Worm (Caenorhabditis elegans) whole organism, midembryonic: Measurements from ENCODE around the gene srx-65.

ENCODE experiments used
- T22C8.4 ChIP-seq: fragments of 200-800 bp; sonication (Bioruptor generic); IDR thresholded peaks from 2 replicates; pipeline ENCODE4 v1.3.6; 2022; ENCODE audit warnings: missing genetic modification characterization, missing compliant biosample characterization
- cog-1 ChIP-seq: sonication (generic microtip); optimal IDR thresholded peaks from 2 replicates; lab custom pipeline; 2016; ENCODE audit warnings: missing genetic modification characterization, missing compliant biosample characterization
- flt-1 ChIP-seq: fragments of 200-800 bp; sonication (Bioruptor generic); IDR thresholded peaks from 2 replicates; pipeline ENCODE4 v1.3.6; 2022; ENCODE audit warnings: missing genetic modification characterization, missing compliant biosample characterization
- klf-2 ChIP-seq: fragments of 200-800 bp; sonication (Bioruptor generic); conservative IDR thresholded peaks from 2 replicates; pipeline ENCODE4 v1.3.6; 2022; ENCODE audit warnings: missing genetic modification reagents, missing genetic modification characterization, missing compliant biosample characterization
- med-1 ChIP-seq: sonication (generic microtip); optimal IDR thresholded peaks from 2 replicates; lab custom pipeline; 2017; ENCODE audit warnings: missing genetic modification characterization, mild to moderate bottlenecking, missing compliant biosample characterization, antibody characterized with exemption, missing genetic modification reagents; ENCODE audit not compliant: insufficient read depth
- ref-1 ChIP-seq: fragments of 200-800 bp; sonication (Bioruptor generic); conservative IDR thresholded peaks from 2 replicates; pipeline ENCODE4 v1.3.6; 2022; ENCODE audit warnings: missing genetic modification reagents, missing genetic modification characterization, missing compliant biosample characterization
- tab-1 ChIP-seq: fragments of 200-800 bp; sonication (Bioruptor generic); IDR thresholded peaks from 2 replicates; pipeline ENCODE4 v1.3.6; 2022; ENCODE audit warnings: missing genetic modification characterization, missing compliant biosample characterization
- ztf-23 ChIP-seq: fragments of 200-800 bp; sonication (Bioruptor generic); IDR thresholded peaks from 2 replicates; pipeline ENCODE4 v1.3.6; 2022; ENCODE audit warnings: missing genetic modification reagents, missing genetic modification characterization, missing compliant biosample characterization
- ztf-29 ChIP-seq: fragments of 200-800 bp; sonication (Bioruptor generic); IDR thresholded peaks from 2 replicates; pipeline ENCODE4 v1.3.6; 2022; ENCODE audit warnings: missing genetic modification reagents, missing genetic modification characterization, missing compliant biosample characterization

The srx-65 gene

DNA sequence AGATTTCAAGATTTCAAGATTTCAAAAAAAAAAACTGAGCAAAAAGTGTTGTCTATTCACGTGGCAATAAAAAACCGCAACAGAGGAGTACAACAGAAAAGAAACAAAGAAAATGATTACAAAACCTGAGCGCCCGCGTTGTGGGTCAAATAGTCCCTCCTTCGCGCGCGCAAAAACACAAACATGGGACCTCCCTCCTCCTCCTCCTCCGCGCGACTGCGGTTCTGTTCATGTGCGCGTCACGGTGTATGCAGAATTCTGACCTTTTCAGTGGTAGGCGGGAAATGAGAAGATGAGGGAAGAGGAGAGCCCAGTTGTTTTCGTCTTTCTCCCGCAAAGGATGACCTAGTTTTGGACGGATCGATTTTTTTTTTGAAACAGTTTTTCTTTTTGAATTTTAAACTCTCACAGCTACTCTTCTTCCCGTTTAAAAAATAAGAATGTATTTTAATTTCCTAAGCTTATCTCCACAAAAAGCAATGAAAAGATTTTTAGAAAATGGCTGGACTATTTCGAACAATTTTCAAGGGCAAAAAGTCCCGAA is 29.3 kb upstream of the srx-65 start, which contains the start of gene C17E7.4:
C17E7.4 (plus strand) TSS at position 494 of the 544 bp plus-strand sequence.
- no peak for TF ChIP-seq ztf-23 (GFP tag; lab: Robert Waterston, UW)
- TF ChIP-seq ztf-29, result no peak
- no peak for TF ChIP-seq T22C8.4 (GFP tag; lab: Robert Waterston, UW)
- no peak for TF ChIP-seq cog-1
- no peak for TF ChIP-seq ref-1
- TF ChIP-seq tab-1 (GFP tag; lab: Robert Waterston, UW), result no peak
- no peak for TF ChIP-seq med-1 (GFP tag; lab: Kevin White, UChicago)
- no peak for TF ChIP-seq flt-1 (GFP tag; lab: Robert Waterston, UW)
- no peak for TF ChIP-seq klf-2 (GFP tag; lab: Robert Waterston, UW)

DNA sequence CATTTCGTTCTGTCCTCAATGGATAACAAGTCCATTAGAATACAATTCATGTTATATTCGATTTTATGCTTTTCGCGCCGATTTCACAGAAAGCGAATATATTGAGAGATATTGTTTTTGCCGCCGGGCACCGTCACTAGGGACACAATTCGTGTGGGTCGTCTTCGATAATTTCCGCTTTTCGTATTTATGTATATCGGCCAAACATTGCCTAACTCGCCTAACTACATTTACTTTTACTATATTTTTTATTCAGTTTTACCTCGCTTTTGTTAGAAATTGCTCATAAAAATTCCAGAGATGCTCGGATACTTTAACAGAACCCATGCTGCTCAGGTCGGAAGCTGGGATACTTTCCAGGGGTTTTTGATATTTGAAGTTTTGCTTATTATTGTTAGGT is 27.1 kb upstream of the srx-65 start, which contains the start of gene sre-9:
sre-9 (plus strand) TSS at position 301 of the 400 bp plus-strand sequence.
- no peak for TF ChIP-seq cog-1
- TF ChIP-seq ztf-29, result no peak
- no peak for TF ChIP-seq med-1 (GFP tag; lab: Kevin White, UChicago)
- no peak for TF ChIP-seq klf-2 (GFP tag; lab: Robert Waterston, UW)
- TF ChIP-seq T22C8.4 (GFP tag; lab: Robert Waterston, UW), result no peak

DNA sequence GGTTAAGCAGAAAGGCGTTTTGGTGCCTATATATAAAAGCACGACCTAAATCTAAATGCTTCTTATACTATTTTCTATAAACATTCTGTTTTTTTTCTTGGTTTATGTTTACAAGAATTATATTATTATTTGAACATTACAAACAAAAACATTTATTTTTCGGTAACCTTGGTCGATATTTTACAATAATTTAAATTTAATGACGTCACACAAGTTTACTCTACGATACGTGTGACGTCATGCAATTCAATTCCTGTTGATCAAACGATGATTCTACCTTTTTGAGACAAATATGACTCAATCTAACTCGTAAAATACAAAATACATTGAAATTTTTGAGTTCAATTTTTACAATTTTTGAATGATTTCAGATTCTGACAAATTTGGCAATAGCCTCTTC is 25.7 kb upstream of the srx-65 start:
- TF ChIP-seq klf-2 (GFP tag; lab: Robert Waterston, UW), result no peak

DNA sequence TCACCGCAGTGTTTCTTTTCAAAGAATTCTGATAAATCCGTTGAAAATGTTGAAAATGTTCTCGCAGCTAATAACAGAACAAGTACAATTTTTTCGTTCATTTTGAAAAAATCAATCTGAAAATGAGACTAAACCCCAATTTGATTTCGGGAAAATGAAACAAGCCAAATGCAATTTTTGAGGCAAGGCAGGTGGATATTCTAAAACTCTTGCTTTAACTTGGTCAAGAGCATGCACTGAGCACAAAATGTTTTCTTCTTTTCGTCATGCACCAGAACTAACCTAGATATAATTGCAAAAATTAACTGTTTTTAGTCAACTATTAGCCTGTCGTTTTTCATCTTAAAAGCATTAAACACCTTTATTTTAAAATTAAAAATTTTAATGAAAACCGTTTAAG is 21.6 kb upstream of the srx-65 start, which contains the start of gene irld-22:
irld-22 (minus strand) TSS at position 101 of the 400 bp plus-strand sequence.
- TF ChIP-seq ref-1 (no peak), tab-1 (GFP tag; lab: Robert Waterston, UW) (no peak), cog-1 (no peak), klf-2 (GFP tag; lab: Robert Waterston, UW) (no peak), ztf-29 (no peak), flt-1 (GFP tag; lab: Robert Waterston, UW) (no peak), med-1 (GFP tag; lab: Kevin White, UChicago) (no peak), T22C8.4 (GFP tag; lab: Robert Waterston, UW) (no peak), ztf-23 (GFP tag; lab: Robert Waterston, UW) (no peak)

DNA sequence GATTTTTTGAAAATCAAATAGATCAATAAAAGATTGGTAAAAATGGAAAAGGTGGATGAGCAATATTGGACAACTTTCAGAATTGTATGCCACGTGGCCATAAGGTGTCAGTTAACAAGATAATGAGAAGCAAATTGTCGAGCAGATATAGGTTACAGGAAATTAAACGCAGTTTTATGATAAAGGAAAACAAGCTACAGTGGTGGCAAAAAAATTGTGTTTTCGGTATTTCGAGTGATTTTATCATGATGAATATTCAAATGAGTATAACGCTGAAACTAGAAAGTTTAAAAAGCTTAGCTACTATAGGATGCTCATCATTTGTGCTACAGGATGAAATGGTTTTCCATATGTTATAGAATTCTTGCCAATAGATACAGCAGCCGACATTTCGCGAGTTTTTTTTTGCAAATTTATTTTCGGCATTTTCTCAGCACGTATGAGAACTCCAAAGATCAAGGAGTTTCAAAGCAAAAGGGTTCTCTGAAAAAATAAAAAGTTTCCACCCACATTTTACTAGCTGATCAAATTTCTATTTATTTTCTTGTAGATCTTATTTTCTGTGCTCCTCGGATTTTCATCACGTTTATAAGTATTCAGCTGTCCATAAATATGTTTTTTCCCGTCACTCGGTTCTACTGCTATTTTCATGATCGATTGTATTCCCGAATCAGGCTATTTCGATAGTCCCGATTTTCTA is 19.1 kb upstream of the srx-65 start, which contains the start of the genes str-229 and srh-190:
str-229 (minus strand) TSS at position 101 of the 700 bp plus-strand sequence.
srh-190 (plus strand) TSS at position 650 of the 700 bp plus-strand sequence.
- no peak for TF ChIP-seq T22C8.4 (GFP tag; lab: Robert Waterston, UW)
- TF ChIP-seq ref-1, result no peak
- TF ChIP-seq ztf-23 (GFP tag; lab: Robert Waterston, UW), result no peak
- TF ChIP-seq med-1 (GFP tag; lab: Kevin White, UChicago), result no peak
- no peak for TF ChIP-seq klf-2 (GFP tag; lab: Robert Waterston, UW)
- no peak for TF ChIP-seq cog-1
- TF ChIP-seq tab-1 (GFP tag; lab: Robert Waterston, UW), result no peak
- TF ChIP-seq ztf-29, result no peak

DNA sequence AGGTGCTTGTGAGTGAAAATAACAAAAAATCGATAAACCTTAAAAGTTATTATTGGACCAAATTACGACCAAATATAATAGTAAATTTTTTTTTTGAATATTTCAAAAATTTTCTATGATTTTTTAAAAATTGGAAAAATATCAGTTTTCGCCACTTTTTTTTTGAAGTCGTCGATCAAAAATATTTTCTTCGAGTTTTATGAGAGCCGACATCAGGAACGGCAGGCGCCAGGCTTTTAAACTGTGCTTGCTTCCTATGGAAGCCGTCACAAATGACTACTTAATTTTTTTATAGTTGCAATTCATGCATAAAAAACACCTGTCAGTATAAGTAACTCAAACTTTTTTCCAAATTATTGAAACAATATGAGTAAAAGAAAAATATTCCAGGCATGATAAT is 18.3 kb upstream of the srx-65 start:
- TF ChIP-seq ref-1 (no peak), flt-1 (GFP tag; lab: Robert Waterston, UW) (no peak)

DNA sequence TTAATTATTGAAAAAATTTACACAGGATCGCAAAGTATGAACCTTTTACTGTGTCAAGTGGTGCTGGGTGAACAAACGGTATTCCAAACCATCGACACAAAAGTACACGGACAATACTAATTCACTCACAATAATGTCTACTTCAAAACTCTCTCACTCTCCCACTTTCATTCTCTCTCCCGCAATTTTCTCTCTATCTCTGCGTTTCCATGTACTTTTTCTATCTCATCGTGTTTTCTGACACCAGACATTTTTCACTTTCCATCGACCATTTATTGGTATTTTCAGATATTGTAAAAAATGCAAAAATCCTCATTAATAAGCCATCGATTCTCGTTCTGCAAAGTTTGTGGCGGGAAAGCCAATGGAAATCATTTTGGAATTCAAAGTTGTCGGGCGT is 15.9 kb upstream of the srx-65 start, which contains the start of gene nhr-156:
nhr-156 (plus strand) TSS at position 266 of the 400 bp plus-strand sequence.
- no peak for TF ChIP-seq klf-2 (GFP tag; lab: Robert Waterston, UW)
- TF ChIP-seq ztf-29, result no peak

DNA sequence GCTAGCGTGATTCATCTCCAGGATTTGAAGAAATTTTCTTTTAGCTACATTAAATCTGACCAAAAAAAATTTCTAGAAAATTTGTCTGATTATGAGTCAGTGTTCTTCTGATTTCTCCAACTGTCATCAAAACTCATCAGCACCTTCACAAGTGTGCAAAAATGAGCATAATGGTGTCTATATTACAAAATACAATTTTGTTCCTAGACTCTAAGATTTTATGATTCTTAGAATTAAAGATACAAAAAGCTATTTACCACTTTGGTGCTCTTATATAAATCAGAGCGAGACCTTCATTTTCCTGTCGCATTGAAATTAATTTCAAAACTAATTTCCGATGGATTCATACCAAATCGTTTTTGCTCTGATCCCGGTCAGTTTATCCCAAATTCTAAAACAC is 9.3 kb upstream of the srx-65 start, which contains the start of gene srx-68:
srx-68 (plus strand) TSS at position 301 of the 400 bp plus-strand sequence.
- no peak for TF ChIP-seq ztf-23 (GFP tag; lab: Robert Waterston, UW)
- no peak for TF ChIP-seq T22C8.4 (GFP tag; lab: Robert Waterston, UW)
- TF ChIP-seq ref-1, result no peak
- no peak for TF ChIP-seq ztf-29
- no peak for TF ChIP-seq flt-1 (GFP tag; lab: Robert Waterston, UW)
- no peak for TF ChIP-seq med-1 (GFP tag; lab: Kevin White, UChicago)
- no peak for TF ChIP-seq klf-2 (GFP tag; lab: Robert Waterston, UW)
- no peak for TF ChIP-seq cog-1
- no peak for TF ChIP-seq tab-1 (GFP tag; lab: Robert Waterston, UW)

DNA sequence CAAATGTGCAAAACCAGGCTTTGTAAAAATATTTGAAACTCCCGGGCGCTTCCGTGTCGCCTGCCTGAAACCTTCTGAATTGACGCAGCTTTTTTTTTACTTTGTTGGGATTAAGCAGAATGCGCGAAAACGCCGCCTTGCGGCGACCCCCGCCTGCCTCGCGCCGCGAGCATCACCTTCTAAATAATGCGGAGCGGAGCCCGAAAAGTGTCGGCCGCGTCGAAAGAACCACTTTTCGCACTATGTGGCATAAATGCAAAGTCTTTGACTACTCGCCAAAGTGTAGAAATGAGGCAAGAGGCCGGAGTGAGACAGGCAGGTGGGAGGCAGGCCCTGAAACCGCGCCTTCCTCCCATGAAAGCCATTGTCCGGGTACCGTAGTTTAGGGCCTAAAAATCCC is 8.6 kb upstream of the srx-65 start:
- TF ChIP-seq cog-1 (no peak), klf-2 (GFP tag; lab: Robert Waterston, UW) (no peak), ref-1 (no peak), ztf-23 (GFP tag; lab: Robert Waterston, UW) (no peak), flt-1 (GFP tag; lab: Robert Waterston, UW) (no peak), med-1 (GFP tag; lab: Kevin White, UChicago) (no peak), T22C8.4 (GFP tag; lab: Robert Waterston, UW) (no peak), tab-1 (GFP tag; lab: Robert Waterston, UW) (no peak)

DNA sequence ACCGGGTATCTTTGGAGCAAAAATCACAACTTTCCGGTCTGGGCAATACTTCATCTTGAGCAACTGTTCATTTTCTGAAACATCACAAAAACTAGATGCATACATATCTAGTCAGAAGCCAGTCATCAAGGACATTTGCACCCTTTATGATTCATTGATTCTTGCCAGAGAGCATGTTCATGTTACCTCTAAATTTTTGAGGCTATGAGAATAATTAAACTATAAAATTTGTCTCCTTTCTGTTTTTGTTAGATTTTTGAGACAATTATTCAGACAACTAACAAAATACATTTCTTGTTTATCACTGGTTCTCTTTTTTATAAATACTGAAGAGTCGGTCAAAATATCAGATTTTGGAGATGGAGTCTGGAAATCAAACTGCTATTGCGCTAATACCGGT is 5.3 kb upstream of the srx-65 start, which contains the start of gene srx-67:
srx-67 (plus strand) TSS at position 301 of the 400 bp plus-strand sequence.
- TF ChIP-seq T22C8.4 (GFP tag; lab: Robert Waterston, UW) (no peak), ref-1 (no peak), cog-1 (no peak), klf-2 (GFP tag; lab: Robert Waterston, UW) (no peak), flt-1 (GFP tag; lab: Robert Waterston, UW) (no peak), ztf-23 (GFP tag; lab: Robert Waterston, UW) (no peak), ztf-29 (no peak), med-1 (GFP tag; lab: Kevin White, UChicago) (no peak), tab-1 (GFP tag; lab: Robert Waterston, UW) (no peak)
